Fruit fly (Drosophila melanogaster): ENCODE results near the gene PK1-R.

DNA sequence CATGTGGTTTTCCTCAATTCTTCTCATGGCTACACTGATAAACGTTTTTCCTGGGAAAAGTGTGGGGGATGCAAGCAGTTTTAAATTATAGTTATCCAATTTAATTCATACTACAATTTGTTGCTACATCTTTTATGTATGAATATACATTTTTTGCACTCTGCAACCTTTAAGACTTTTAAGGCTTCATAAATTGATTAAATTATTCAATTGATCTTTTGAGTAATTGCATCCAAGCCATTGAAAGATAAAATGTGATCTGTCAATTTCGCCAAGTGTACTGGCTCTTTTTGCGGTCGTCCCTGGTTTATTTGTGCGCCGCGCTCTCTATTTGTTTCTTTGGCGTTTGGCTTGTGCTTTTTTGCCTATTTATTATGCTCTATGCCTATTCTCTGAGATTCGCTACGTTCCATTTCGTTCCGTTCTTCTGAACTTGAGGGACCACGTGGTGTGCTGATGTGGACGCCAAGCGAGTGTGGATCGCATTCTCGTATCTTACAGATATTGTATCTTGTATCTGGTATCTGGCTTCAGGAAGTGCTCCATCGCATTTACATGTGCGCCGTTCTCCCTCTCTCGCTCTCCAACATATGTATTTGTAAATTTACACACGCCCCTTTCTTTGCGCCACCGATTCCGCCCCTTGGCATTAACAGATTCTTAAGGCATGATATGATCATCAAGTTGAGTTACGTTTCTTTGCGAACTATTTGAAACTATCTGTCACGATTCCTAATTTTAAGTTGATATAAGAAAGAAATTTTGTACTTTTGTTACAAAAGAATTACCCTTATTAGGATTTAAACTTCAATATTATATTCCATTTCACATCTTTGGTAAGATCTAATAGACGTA, 50.5 kb downstream of the PK1-R start:
- TF ChIP-seq achi (GFP tag; optimal IDR thresholded peaks at IDR 0.05): peak; percentile 83
- peak; percentile 84 for TF ChIP-seq OdsH (GFP tag; optimal IDR thresholded peaks at IDR 0.05)
- no peak for TF ChIP-seq cyc (GFP tag; optimal IDR thresholded peaks at IDR 0.05)
- TF ChIP-seq Gug (GFP tag; IDR thresholded peaks at IDR 0.05): peak; percentile 93
- TF ChIP-seq Smox (GFP tag; optimal IDR thresholded peaks at IDR 0.05): no peak
- no peak for TF ChIP-seq Ets21C (GFP tag; optimal IDR thresholded peaks at IDR 0.05)
- TF ChIP-seq Eip75B (GFP tag; optimal IDR thresholded peaks at IDR 0.05): peak; percentile 72
- no peak for TF ChIP-seq Sox15 (GFP tag; optimal IDR thresholded peaks at IDR 0.05)
- no peak for TF ChIP-seq Eip93F (GFP tag; optimal IDR thresholded peaks at IDR 0.05)
- TF ChIP-seq Sox102F (GFP tag; optimal IDR thresholded peaks at IDR 0.05): peak; percentile 0
- peak; percentile 60 for TF ChIP-seq CG16779 (tag; optimal IDR thresholded peaks at IDR 0.05)
- peak; percentile 91 for TF ChIP-seq Eip78C (GFP tag)
